Worm (Caenorhabditis elegans) whole organism, L3 larva: ENCODE measurements around the gene F25D1.3.

Source experiments
- R02D3.7 ChIP-seq: fragments of 150-350 bp; optimal IDR thresholded peaks from 2 replicates; lab custom pipeline; 2014; ENCODE audit warnings: missing biosample characterization, missing genetic modification characterization
- ama-1 ChIP-seq: fragments of 150-350 bp; optimal IDR thresholded peaks from 2 replicates; lab custom pipeline; 2018
- ceh-28 ChIP-seq: fragments of 150-350 bp; optimal IDR thresholded peaks from 2 replicates; lab custom pipeline; 2014; ENCODE audit warnings: missing biosample characterization, missing genetic modification reagents, missing genetic modification characterization
- elt-3 ChIP-seq, 3 experiments: fragments of 150-350 bp in 1 of 3; sonication (generic microtip) in 2 of 3; optimal IDR thresholded peaks; 2 replicates in 2 of 3; 4 replicates in 1 of 3; lab custom pipeline; 2014 to 2017; ENCODE audit warnings: missing biosample characterization in 3 of 3, missing genetic modification characterization in 3 of 3
- eor-1 ChIP-seq, 2 experiments: fragments of 150-350 bp; optimal IDR thresholded peaks; 2 replicates each; lab custom pipeline; 2014 to 2018; ENCODE audit warnings: missing biosample characterization in 2 of 2, missing genetic modification characterization in 2 of 2
- lin-15B ChIP-seq: fragments of 150-350 bp; optimal IDR thresholded peaks from 2 replicates; lab custom pipeline; 2014; ENCODE audit warnings: missing biosample characterization, missing genetic modification characterization
- nfya-1 ChIP-seq: sonication (generic microtip); optimal IDR thresholded peaks from 2 replicates; lab custom pipeline; 2017; ENCODE audit warnings: missing genetic modification characterization, mild to moderate bottlenecking, missing compliant biosample characterization, antibody characterized with exemption, moderate library complexity; ENCODE audit not compliant: insufficient read depth
- nhr-12 ChIP-seq: fragments of 150-350 bp; optimal IDR thresholded peaks from 2 replicates; lab custom pipeline; 2014; ENCODE audit warnings: missing biosample characterization, missing genetic modification characterization
- nhr-76 ChIP-seq: fragments of 150-350 bp; sonication (generic microtip); optimal IDR thresholded peaks from 5 replicates; lab custom pipeline; 2014; ENCODE audit warnings: missing biosample characterization, missing genetic modification characterization
- pha-4 ChIP-seq: fragments of 150-350 bp; optimal IDR thresholded peaks from 2 replicates; lab custom pipeline; 2014; ENCODE audit warnings: missing biosample characterization, missing genetic modification reagents, missing genetic modification characterization
- pqm-1 ChIP-seq: fragments of 150-350 bp; optimal IDR thresholded peaks from 2 replicates; lab custom pipeline; 2017; ENCODE audit warnings: missing biosample characterization, missing genetic modification characterization, inconsistent platforms
- skn-1 ChIP-seq: fragments of 150-350 bp; optimal IDR thresholded peaks from 2 replicates; lab custom pipeline; 2014; ENCODE audit warnings: missing biosample characterization, missing genetic modification characterization
- snpc-4 ChIP-seq: fragments of 150-350 bp; optimal IDR thresholded peaks from 2 replicates; lab custom pipeline; 2014; ENCODE audit warnings: missing biosample characterization, missing genetic modification characterization
- unc-62 ChIP-seq: fragments of 150-350 bp; sonication (generic microtip); optimal IDR thresholded peaks from 4 replicates; lab custom pipeline; 2014; ENCODE audit warnings: missing biosample characterization, missing genetic modification reagents, missing genetic modification characterization

DNA sequence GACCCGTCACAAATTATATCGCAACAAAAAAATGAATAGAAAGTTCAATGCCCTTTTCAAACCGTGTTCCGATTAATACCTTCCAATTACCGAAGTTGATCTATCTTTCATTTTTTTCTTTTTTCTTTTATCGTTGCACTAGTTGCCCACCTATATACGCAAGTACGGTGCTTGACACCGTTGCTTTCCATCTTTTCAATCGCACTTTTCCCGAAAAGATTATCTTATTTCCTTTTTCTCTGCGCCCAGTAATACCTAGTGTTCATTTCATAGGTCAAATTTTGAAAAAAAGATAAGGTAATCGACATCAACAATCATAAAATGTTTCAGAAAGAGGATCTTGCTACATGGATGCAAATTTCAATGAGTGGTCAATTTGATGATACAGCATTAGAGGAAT, 1.1 kb downstream of the F25D1.3 start:
- TF ChIP-seq ceh-28 (tag; lab: Kevin White, UChicago), result no peak
- TF ChIP-seq nhr-76 (tag; lab: Kevin White, UChicago), result no peak
- TF ChIP-seq pqm-1 (tag; lab: Kevin White, UChicago), result no peak
- TF ChIP-seq skn-1 (tag; lab: Kevin White, UChicago), result no peak
- TF ChIP-seq R02D3.7 (tag; lab: Kevin White, UChicago), result no peak
- TF ChIP-seq unc-62 (GFP tag; lab: Kevin White, UChicago), result no peak
- no peak for TF ChIP-seq eor-1 (tag; optimal IDR thresholded peaks at IDR 0.05; lab: Kevin White, UChicago)
- TF ChIP-seq lin-15B, result no peak
- TF ChIP-seq nhr-12 (tag; lab: Kevin White, UChicago), result no peak
- no peak for TF ChIP-seq pha-4 (tag; lab: Kevin White, UChicago)
- TF ChIP-seq nfya-1 (tag; lab: Kevin White, UChicago), result no peak
- no peak for TF ChIP-seq ama-1 (lab: Kevin White, UChicago)
- TF ChIP-seq snpc-4 (tag; lab: Kevin White, UChicago), result no peak
- no peak for TF ChIP-seq elt-3 (tag; optimal IDR thresholded peaks at IDR 0.05; lab: Kevin White, UChicago)
